Fruit fly (Drosophila melanogaster) whole organism, pupa: ENCODE data around the gene CG33270.

Experiments
- CG12605 ChIP-seq: fragments of 200-800 bp; sonication (Bioruptor generic); IDR thresholded peaks from 2 replicates; pipeline ENCODE4 v1.3.6; 2022; ENCODE audit warnings: missing biosample characterization, missing genetic modification characterization
- CG13204 ChIP-seq: fragments of 200-800 bp; sonication (Bioruptor generic); optimal IDR thresholded peaks from 2 replicates; lab custom pipeline; 2018; ENCODE audit warnings: missing biosample characterization, mild to moderate bottlenecking, missing genetic modification characterization, moderate library complexity
- CG14655 ChIP-seq: fragments of 200-800 bp; sonication (Bioruptor generic); optimal IDR thresholded peaks from 3 replicates; lab custom pipeline; 2017; ENCODE audit warnings: mild to moderate bottlenecking, missing biosample characterization, missing genetic modification reagents, missing genetic modification characterization
- CG17806 ChIP-seq: fragments of 200-800 bp; sonication (Bioruptor generic); optimal IDR thresholded peaks from 2 replicates; lab custom pipeline; 2018; ENCODE audit warnings: missing biosample characterization, mild to moderate bottlenecking, missing genetic modification characterization, moderate library complexity
- CG32121 ChIP-seq: fragments of 200-800 bp; sonication (Bioruptor generic); IDR thresholded peaks from 2 replicates; pipeline ENCODE4 v1.3.6; 2022; ENCODE audit warnings: missing biosample characterization, missing genetic modification characterization
- CG9948 ChIP-seq: fragments of 200-800 bp; sonication (Bioruptor generic); optimal IDR thresholded peaks from 2 replicates; lab custom pipeline; 2018; ENCODE audit warnings: missing biosample characterization, mild to moderate bottlenecking, missing genetic modification characterization, moderate library complexity
- EcR ChIP-seq: fragments of 200-800 bp; sonication (Bioruptor generic); optimal IDR thresholded peaks from 3 replicates; lab custom pipeline; 2019; ENCODE audit warnings: missing biosample characterization, missing genetic modification characterization, mild to moderate bottlenecking, moderate library complexity, missing genetic modification reagents
- Ets98B ChIP-seq: fragments of 200-800 bp; sonication (Bioruptor generic); IDR thresholded peaks from 2 replicates; pipeline ENCODE4 v1.3.6; 2022; ENCODE audit warnings: missing biosample characterization, missing genetic modification characterization
- gl ChIP-seq: fragments of 200-800 bp; sonication (Bioruptor generic); optimal IDR thresholded peaks from 2 replicates; lab custom pipeline; 2018; ENCODE audit warnings: missing biosample characterization, mild to moderate bottlenecking, missing genetic modification characterization

CG33270 gene

DNA sequence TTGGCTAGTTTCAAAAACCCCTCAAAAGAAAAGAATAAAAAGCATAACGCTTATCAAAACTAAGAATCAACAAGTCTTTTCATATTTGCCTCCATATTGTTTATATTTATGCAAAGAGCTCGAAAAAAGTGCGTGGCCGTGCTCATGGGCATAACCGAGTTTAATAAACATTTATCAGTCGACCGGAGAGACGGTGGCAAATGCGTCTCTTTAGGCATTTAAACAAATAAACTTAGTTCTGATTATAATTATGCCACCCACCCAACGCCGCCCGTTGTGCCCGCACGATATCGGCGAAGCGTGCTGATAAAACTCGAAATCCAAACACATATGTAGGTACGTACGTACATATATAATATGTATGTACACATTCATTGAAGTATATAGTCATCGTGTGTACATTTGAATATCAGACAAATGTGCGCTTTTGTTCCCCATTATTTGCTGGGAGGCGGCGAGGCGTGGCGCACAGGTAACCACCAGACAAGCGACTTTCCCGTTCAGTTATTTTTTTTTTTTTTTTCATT, 50.0 kb downstream of the CG33270 start:
- TF ChIP-seq CG14655 (GFP tag; lab: Kevin White, UChicago) (no peak), CG13204 (GFP tag; lab: Kevin White, UChicago) (no peak), CG9948 (tag; lab: Kevin White, UChicago) (no peak), CG32121 (no peak), Ets98B (no peak), CG12605 (GFP tag; lab: Robert Waterston, UW) (no peak), gl (tag; lab: Kevin White, UChicago) (no peak), CG17806 (tag; lab: Kevin White, UChicago) (no peak), EcR (GFP tag; lab: Kevin White, UChicago) (no peak)
